In the genomic region with DNA sequence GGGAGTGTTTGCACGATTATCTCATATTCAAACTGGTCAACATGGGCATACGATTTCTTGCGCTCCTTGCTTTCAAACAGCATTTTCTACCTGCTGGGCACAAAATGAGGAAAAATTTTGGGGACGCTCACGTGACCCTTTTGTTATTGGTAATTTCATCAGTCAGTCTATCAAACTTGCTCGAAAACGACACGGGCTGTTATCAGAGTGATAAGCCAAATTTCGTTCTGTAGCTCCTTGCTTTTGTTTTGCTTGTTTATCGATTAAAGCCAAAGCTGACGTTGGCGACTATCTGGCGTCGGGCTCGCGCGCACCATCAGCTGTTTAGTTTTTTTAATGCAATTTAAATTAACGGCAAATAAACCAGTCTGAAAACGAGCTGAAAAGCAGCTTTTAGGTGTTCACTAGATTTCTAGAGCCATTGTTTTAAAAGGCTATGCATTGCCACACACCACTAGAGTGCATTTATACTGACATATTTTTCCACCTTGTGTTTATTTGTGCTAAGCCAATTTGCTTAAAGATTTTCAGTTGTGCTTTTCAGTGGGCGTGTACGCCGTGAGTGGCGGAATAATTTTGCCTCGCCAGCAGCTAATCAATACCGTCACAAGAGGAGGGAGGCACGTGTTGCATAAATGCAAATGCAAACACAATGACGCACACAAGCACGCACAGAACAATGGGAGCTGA, we compare ENCODE assay signal across 4 fruit fly cellular contexts.
TF ChIP-seq lines count a peak whose summit lies in the region.

No protein-coding gene starts in this region.

- no peak for TF ChIP-seq CTCF in whole organism, embryonic (GFP tag; optimal IDR thresholded peaks at IDR 0.05; lab: Kevin White, UChicago)

TF ChIP-seq in whole organism, adult, 20 proteins besides CTCF, POLR2A, EP300 and RAD21:
- no peak for TF ChIP-seq cnc (optimal IDR thresholded peaks at IDR 0.05; lab: Kevin White, UChicago)
- TF ChIP-seq Clk (GFP tag; optimal IDR thresholded peaks at IDR 0.05; lab: Kevin White, UChicago): no peak
- peak; percentile 23 for TF ChIP-seq ovo (GFP tag; optimal IDR thresholded peaks at IDR 0.05; lab: Kevin White, UChicago)
- no peak for TF ChIP-seq CG7045 (GFP tag; optimal IDR thresholded peaks at IDR 0.05; lab: Kevin White, UChicago)
- peak; percentile 31 for TF ChIP-seq Crg-1 (GFP tag; optimal IDR thresholded peaks at IDR 0.05; lab: Kevin White, UChicago)
- no peak for TF ChIP-seq CG11617 (GFP tag; optimal IDR thresholded peaks at IDR 0.05; lab: Kevin White, UChicago)
- TF ChIP-seq CG5204 (GFP tag; optimal IDR thresholded peaks at IDR 0.05; lab: Kevin White, UChicago): no peak
- peak; percentile 81 for TF ChIP-seq tj (GFP tag; optimal IDR thresholded peaks at IDR 0.05; lab: Kevin White, UChicago)
- peak; percentile 12 for TF ChIP-seq CG12768 (GFP tag; optimal IDR thresholded peaks at IDR 0.05; lab: Kevin White, UChicago)
- TF ChIP-seq CG33017 (tag; optimal IDR thresholded peaks at IDR 0.05; lab: Kevin White, UChicago): no peak
- TF ChIP-seq CG14711 (tag; optimal IDR thresholded peaks at IDR 0.05; lab: Kevin White, UChicago): no peak
- no peak for TF ChIP-seq toe (GFP tag; optimal IDR thresholded peaks at IDR 0.05; lab: Kevin White, UChicago)
- no peak for TF ChIP-seq bab1 (GFP tag; optimal IDR thresholded peaks at IDR 0.05; lab: Kevin White, UChicago)
- peak; percentile 1 for TF ChIP-seq CG7101 (tag; optimal IDR thresholded peaks at IDR 0.05; lab: Kevin White, UChicago)
- TF ChIP-seq Hr96 (GFP tag; optimal IDR thresholded peaks at IDR 0.05; lab: Kevin White, UChicago): no peak

TF ChIP-seq in whole organism, embryonic, 481 proteins besides CTCF, POLR2A, EP300 and RAD21 (continues in another document):
- TF ChIP-seq CG4404 (GFP tag; IDR thresholded peaks at IDR 0.05; lab: Robert Waterston, UW) (no peak), CG15011 (GFP tag; optimal IDR thresholded peaks at IDR 0.05; lab: Kevin White, UChicago) (no peak), CG18011 (GFP tag; optimal IDR thresholded peaks at IDR 0.05; lab: Kevin White, UChicago) (peak; percentile 93), CG5180 (GFP tag; optimal IDR thresholded peaks at IDR 0.05; lab: Kevin White, UChicago) (peak; percentile 85), CG1233 (GFP tag; optimal IDR thresholded peaks at IDR 0.05; lab: Kevin White, UChicago) (peak; percentile 31), GATAe (GFP tag; conservative IDR thresholded peaks at IDR 0.05; lab: Robert Waterston, UW) (peak; percentile 62), sug (tag; optimal IDR thresholded peaks at IDR 0.05; lab: Kevin White, UChicago) (peak; percentile 25), Nf-YA (GFP tag; IDR thresholded peaks at IDR 0.05; lab: Robert Waterston, UW) (0 out of 2 replicates have a peak, but pooled peaks have one; percentile 7), nerfin-1 (tag; optimal IDR thresholded peaks at IDR 0.05; lab: Kevin White, UChicago) (no peak), CG16779 (GFP tag; IDR thresholded peaks at IDR 0.05; lab: Robert Waterston, UW) (0 out of 2 replicates have a peak, but pooled peaks have one; percentile 12), Med (GFP tag; lab: Kevin White, UChicago) (peak; percentile 72), caup (GFP tag; optimal IDR thresholded peaks at IDR 0.05; lab: Kevin White, UChicago; ENCODE audit: severe bottlenecking) (peak; percentile 5), Asciz (GFP tag; optimal IDR thresholded peaks at IDR 0.05; lab: Kevin White, UChicago) (peak; percentile 58), Trl (optimal IDR thresholded peaks at IDR 0.05; lab: Kevin White, UChicago) (no peak), Trl (GFP tag; optimal IDR thresholded peaks at IDR 0.05; lab: Kevin White, UChicago) (no peak), slou (GFP tag; optimal IDR thresholded peaks at IDR 0.05; lab: Kevin White, UChicago) (no peak), CG3407 (GFP tag; optimal IDR thresholded peaks at IDR 0.05; lab: Kevin White, UChicago) (peak; percentile 11), sob (GFP tag; IDR thresholded peaks at IDR 0.05; lab: Robert Waterston, UW) (peak; percentile 25; the same call in 1 of the 2 replicates), CG34376 (GFP tag; optimal IDR thresholded peaks at IDR 0.05; lab: Kevin White, UChicago) (peak; percentile 23), Awh (GFP tag; IDR thresholded peaks at IDR 0.05; lab: Robert Waterston, UW) (no peak), tap (tag; optimal IDR thresholded peaks at IDR 0.05; lab: Kevin White, UChicago) (no peak), Ptx1 (GFP tag; IDR thresholded peaks at IDR 0.05; lab: Robert Waterston, UW) (no peak)

TF ChIP-seq in whole organism, prepupa, 60 proteins besides CTCF, POLR2A, EP300 and RAD21:
- TF ChIP-seq CG6854 (GFP tag; optimal IDR thresholded peaks at IDR 0.05; lab: Kevin White, UChicago): peak; percentile 18
- no peak for TF ChIP-seq achi (GFP tag; optimal IDR thresholded peaks at IDR 0.05; lab: Kevin White, UChicago)
- TF ChIP-seq Hr39 (GFP tag; optimal IDR thresholded peaks at IDR 0.05; lab: Kevin White, UChicago): no peak
- TF ChIP-seq Ets21C (GFP tag; optimal IDR thresholded peaks at IDR 0.05; lab: Kevin White, UChicago): no peak
- TF ChIP-seq CG6163 (GFP tag; IDR thresholded peaks at IDR 0.05; lab: Robert Waterston, UW): 0 out of 3 replicates have a peak, but pooled peaks have one; percentile 26
- peak; percentile 47 for TF ChIP-seq svp (GFP tag; lab: Kevin White, UChicago)
- no peak for TF ChIP-seq Hr38 (GFP tag; optimal IDR thresholded peaks at IDR 0.05; lab: Kevin White, UChicago)
- no peak for TF ChIP-seq Met (GFP tag; optimal IDR thresholded peaks at IDR 0.05; lab: Kevin White, UChicago)

TF ChIP-seq in whole organism, wandering third instar larva, 38 proteins besides CTCF, POLR2A, EP300 and RAD21:
- TF ChIP-seq Abd-B (GFP tag; optimal IDR thresholded peaks at IDR 0.05; lab: Kevin White, UChicago) (no peak), Myc (optimal IDR thresholded peaks at IDR 0.05; lab: Kevin White, UChicago) (no peak), h (GFP tag; optimal IDR thresholded peaks at IDR 0.05; lab: Kevin White, UChicago) (peak; percentile 60), sv (GFP tag; optimal IDR thresholded peaks at IDR 0.05; lab: Kevin White, UChicago) (no peak), psq (GFP tag; optimal IDR thresholded peaks at IDR 0.05; lab: Kevin White, UChicago) (no peak), pan (optimal IDR thresholded peaks at IDR 0.05; lab: Kevin White, UChicago) (no peak), fru (GFP tag; optimal IDR thresholded peaks at IDR 0.05; lab: Kevin White, UChicago) (no peak), brk (GFP tag; optimal IDR thresholded peaks at IDR 0.05; lab: Kevin White, UChicago) (peak; percentile 5), Hnf4 (GFP tag; optimal IDR thresholded peaks at IDR 0.05; lab: Kevin White, UChicago) (peak; percentile 49), ey (GFP tag; optimal IDR thresholded peaks at IDR 0.05; lab: Kevin White, UChicago) (no peak), sage (GFP tag; optimal IDR thresholded peaks at IDR 0.05; lab: Kevin White, UChicago) (no peak), Dif (GFP tag; optimal IDR thresholded peaks at IDR 0.05; lab: Kevin White, UChicago; ENCODE audit: partially characterized antibody) (no peak), dsf (GFP tag; optimal IDR thresholded peaks at IDR 0.05; lab: Kevin White, UChicago; ENCODE audit: borderline replicate concordance) (no peak), foxo (GFP tag; optimal IDR thresholded peaks at IDR 0.05; lab: Kevin White, UChicago) (peak in 1 of 2 experiments; percentile 16), CG9705 (GFP tag; optimal IDR thresholded peaks at IDR 0.05; lab: Kevin White, UChicago) (no peak), HLH106 (tag; optimal IDR thresholded peaks at IDR 0.05; lab: Kevin White, UChicago) (no peak), CrebA (GFP tag; optimal IDR thresholded peaks at IDR 0.05; lab: Kevin White, UChicago; ENCODE audit: borderline replicate concordance) (no peak), Hr83 (GFP tag; optimal IDR thresholded peaks at IDR 0.05; lab: Kevin White, UChicago; ENCODE audit: poor library complexity, severe bottlenecking) (peak; percentile 97), dmrt93B (GFP tag; optimal IDR thresholded peaks at IDR 0.05; lab: Kevin White, UChicago) (no peak), br (GFP tag; optimal IDR thresholded peaks at IDR 0.05; lab: Kevin White, UChicago) (peak; percentile 15), Vsx2 (GFP tag; optimal IDR thresholded peaks at IDR 0.05; lab: Kevin White, UChicago; ENCODE audit: partially characterized antibody) (no peak), Jra (GFP tag; optimal IDR thresholded peaks at IDR 0.05; lab: Kevin White, UChicago) (no peak), Hr78 (GFP tag; optimal IDR thresholded peaks at IDR 0.05; lab: Kevin White, UChicago) (no peak), CG32264 (GFP tag; optimal IDR thresholded peaks at IDR 0.05; lab: Kevin White, UChicago) (no peak), GATAd (GFP tag; optimal IDR thresholded peaks at IDR 0.05; lab: Kevin White, UChicago) (no peak), N (GFP tag; optimal IDR thresholded peaks at IDR 0.05; lab: Kevin White, UChicago) (no peak), Dfd (GFP tag; optimal IDR thresholded peaks at IDR 0.05; lab: Kevin White, UChicago) (no peak), lola (GFP tag; optimal IDR thresholded peaks at IDR 0.05; lab: Kevin White, UChicago) (no peak), usp (GFP tag; optimal IDR thresholded peaks at IDR 0.05; lab: Kevin White, UChicago) (no peak), Rel (GFP tag; optimal IDR thresholded peaks at IDR 0.05; lab: Kevin White, UChicago) (no peak), Rel (tag; optimal IDR thresholded peaks at IDR 0.05; lab: Kevin White, UChicago) (no peak), rgr (GFP tag; optimal IDR thresholded peaks at IDR 0.05; lab: Kevin White, UChicago) (peak; percentile 58), jim (GFP tag; optimal IDR thresholded peaks at IDR 0.05; lab: Kevin White, UChicago) (no peak), OdsH (GFP tag; optimal IDR thresholded peaks at IDR 0.05; lab: Kevin White, UChicago) (peak; percentile 38), woc (GFP tag; optimal IDR thresholded peaks at IDR 0.05; lab: Kevin White, UChicago) (no peak), tai (GFP tag; optimal IDR thresholded peaks at IDR 0.05; lab: Kevin White, UChicago) (no peak), dl (GFP tag; optimal IDR thresholded peaks at IDR 0.05; lab: Kevin White, UChicago; ENCODE audit: insufficient read depth in 1 of 2, partially characterized antibody in 2 of 2) (no peak), Sp1 (GFP tag; optimal IDR thresholded peaks at IDR 0.05; lab: Kevin White, UChicago) (no peak), Mio (GFP tag; optimal IDR thresholded peaks at IDR 0.05; lab: Kevin White, UChicago) (no peak)
